Worm (Caenorhabditis elegans) whole organism, mixed stage, embryonic: ENCODE measurements around the gene Y39B6A.33.
A peak's percentile ranks its signal among the peaks of the same experiment; 100 is the strongest.

Source experiments
- M03D4.4 ChIP-seq: sonication (generic microtip); optimal IDR thresholded peaks from 2 replicates; lab custom pipeline; 2017; ENCODE audit warnings: mild to moderate bottlenecking, missing genetic modification characterization, missing compliant biosample characterization
- bed-3 ChIP-seq: fragments of 200-800 bp; sonication (Bioruptor generic); optimal IDR thresholded peaks from 3 replicates; lab custom pipeline; 2018; ENCODE audit warnings: mild to moderate bottlenecking, missing genetic modification characterization, moderate library complexity, missing compliant biosample characterization
- blmp-1 ChIP-seq: fragments of 150-350 bp; optimal IDR thresholded peaks from 2 replicates; lab custom pipeline; 2014; ENCODE audit warnings: missing biosample characterization, missing genetic modification characterization
- ceh-39 ChIP-seq: fragments of 150-350 bp; optimal IDR thresholded peaks from 2 replicates; lab custom pipeline; 2014; ENCODE audit warnings: missing biosample characterization, missing genetic modification characterization
- ceh-43 ChIP-seq: fragments of 200-800 bp; sonication (Bioruptor generic); optimal IDR thresholded peaks from 2 replicates; lab custom pipeline; 2018; ENCODE audit warnings: mild to moderate bottlenecking, missing genetic modification characterization, moderate library complexity, missing compliant biosample characterization
- ceh-83 ChIP-seq: fragments of 200-800 bp; sonication (Bioruptor generic); optimal IDR thresholded peaks from 2 replicates; lab custom pipeline; 2018; ENCODE audit warnings: mild to moderate bottlenecking, missing genetic modification characterization, missing compliant biosample characterization
- ces-1 ChIP-seq: fragments of 150-350 bp; optimal IDR thresholded peaks from 2 replicates; lab custom pipeline; 2014; ENCODE audit warnings: missing biosample characterization, missing genetic modification reagents, missing genetic modification characterization
- cnd-1 ChIP-seq: fragments of 200-800 bp; sonication (Bioruptor generic); optimal IDR thresholded peaks from 2 replicates; lab custom pipeline; 2018; ENCODE audit warnings: mild to moderate bottlenecking, missing genetic modification characterization, missing compliant biosample characterization
- drap-1 ChIP-seq: fragments of 200-800 bp; sonication (Bioruptor generic); optimal IDR thresholded peaks from 3 replicates; lab custom pipeline; 2018; ENCODE audit warnings: mild to moderate bottlenecking, missing genetic modification characterization, missing compliant biosample characterization
- elt-1 ChIP-seq: sonication (generic microtip); optimal IDR thresholded peaks from 2 replicates; lab custom pipeline; 2017; ENCODE audit warnings: missing genetic modification characterization, mild to moderate bottlenecking, missing compliant biosample characterization, antibody characterized with exemption, moderate library complexity, borderline replicate concordance; ENCODE audit not compliant: insufficient read depth
- elt-3 ChIP-seq: fragments of 150-350 bp; optimal IDR thresholded peaks from 2 replicates; lab custom pipeline; 2014; ENCODE audit warnings: missing biosample characterization, missing genetic modification characterization
- flh-1 ChIP-seq: fragments of 200-800 bp; sonication (Bioruptor generic); optimal IDR thresholded peaks from 2 replicates; lab custom pipeline; 2018; ENCODE audit warnings: mild to moderate bottlenecking, missing genetic modification characterization, moderate library complexity, missing compliant biosample characterization
- ham-2 ChIP-seq: fragments of 200-800 bp; sonication (Bioruptor generic); optimal IDR thresholded peaks from 2 replicates; lab custom pipeline; 2018; ENCODE audit warnings: mild to moderate bottlenecking, missing genetic modification characterization, missing compliant biosample characterization
- hlh-1 ChIP-seq: fragments of 150-350 bp; optimal IDR thresholded peaks from 2 replicates; lab custom pipeline; 2014; ENCODE audit warnings: missing biosample characterization, missing genetic modification reagents, missing genetic modification characterization
- lin-13 ChIP-seq: fragments of 150-350 bp; optimal IDR thresholded peaks from 2 replicates; lab custom pipeline; 2014; ENCODE audit warnings: missing biosample characterization, missing genetic modification characterization
- lin-32 ChIP-seq: fragments of 200-800 bp; sonication (Bioruptor generic); optimal IDR thresholded peaks from 2 replicates; lab custom pipeline; 2018; ENCODE audit warnings: mild to moderate bottlenecking, missing genetic modification characterization, missing compliant biosample characterization
- lsy-2 ChIP-seq: fragments of 150-350 bp; optimal IDR thresholded peaks from 2 replicates; lab custom pipeline; 2014; ENCODE audit warnings: missing biosample characterization, missing genetic modification characterization
- mab-5 ChIP-seq: fragments of 150-350 bp; optimal IDR thresholded peaks from 2 replicates; lab custom pipeline; 2014; ENCODE audit warnings: missing biosample characterization, missing genetic modification characterization
- mep-1 ChIP-seq: fragments of 150-350 bp; optimal IDR thresholded peaks from 2 replicates; lab custom pipeline; 2017; ENCODE audit warnings: missing biosample characterization, missing genetic modification reagents, missing genetic modification characterization, inconsistent platforms
- mls-2 ChIP-seq: sonication (generic microtip); optimal IDR thresholded peaks from 2 replicates; lab custom pipeline; 2016; ENCODE audit warnings: mild to moderate bottlenecking, missing genetic modification characterization, moderate library complexity, missing compliant biosample characterization
- nhr-12 ChIP-seq: fragments of 150-350 bp; optimal IDR thresholded peaks from 2 replicates; lab custom pipeline; 2014; ENCODE audit warnings: missing biosample characterization, missing genetic modification characterization
- nhr-2 ChIP-seq: fragments of 150-350 bp; optimal IDR thresholded peaks from 2 replicates; lab custom pipeline; 2014; ENCODE audit warnings: missing biosample characterization, missing genetic modification characterization
- nhr-237 ChIP-seq: fragments of 150-350 bp; optimal IDR thresholded peaks from 2 replicates; lab custom pipeline; 2014; ENCODE audit warnings: missing biosample characterization, missing genetic modification characterization
- nhr-28 ChIP-seq: fragments of 150-350 bp; optimal IDR thresholded peaks from 2 replicates; lab custom pipeline; 2014; ENCODE audit warnings: missing biosample characterization, missing genetic modification characterization
- nhr-76 ChIP-seq: sonication (generic microtip); optimal IDR thresholded peaks from 2 replicates; lab custom pipeline; 2017; ENCODE audit warnings: missing biosample characterization, missing genetic modification characterization
- pha-4 ChIP-seq: fragments of 150-350 bp; optimal IDR thresholded peaks from 2 replicates; lab custom pipeline; 2018; ENCODE audit warnings: missing biosample characterization, missing genetic modification reagents, missing genetic modification characterization
- sem-2 ChIP-seq: fragments of 200-800 bp; sonication (Bioruptor generic); optimal IDR thresholded peaks from 2 replicates; lab custom pipeline; 2018; ENCODE audit warnings: mild to moderate bottlenecking, missing genetic modification characterization, missing compliant biosample characterization
- snpc-4 ChIP-seq: fragments of 150-350 bp; optimal IDR thresholded peaks from 2 replicates; lab custom pipeline; 2014; ENCODE audit warnings: missing biosample characterization, missing genetic modification characterization
- sptf-1 ChIP-seq: sonication (generic microtip); optimal IDR thresholded peaks from 2 replicates; lab custom pipeline; 2017; ENCODE audit warnings: mild to moderate bottlenecking, missing genetic modification characterization, moderate library complexity, missing compliant biosample characterization
- tbx-8 ChIP-seq: fragments of 200-800 bp; sonication (Bioruptor generic); optimal IDR thresholded peaks from 2 replicates; lab custom pipeline; 2018; ENCODE audit warnings: mild to moderate bottlenecking, missing genetic modification characterization, moderate library complexity, missing compliant biosample characterization
- unc-120 ChIP-seq: sonication (generic microtip); optimal IDR thresholded peaks from 2 replicates; lab custom pipeline; 2017; ENCODE audit warnings: missing genetic modification characterization, missing compliant biosample characterization; ENCODE audit not compliant: poor library complexity, severe bottlenecking
- unc-39 ChIP-seq: fragments of 150-350 bp; optimal IDR thresholded peaks from 2 replicates; lab custom pipeline; 2014; ENCODE audit warnings: missing biosample characterization, missing genetic modification characterization
- unc-62 ChIP-seq: fragments of 150-350 bp; optimal IDR thresholded peaks from 2 replicates; lab custom pipeline; 2014; ENCODE audit warnings: missing biosample characterization, missing genetic modification reagents, missing genetic modification characterization
- zip-8 ChIP-seq: fragments of 150-350 bp; optimal IDR thresholded peaks from 2 replicates; lab custom pipeline; 2014; ENCODE audit warnings: missing biosample characterization, missing genetic modification characterization
- ztf-11 ChIP-seq: fragments of 150-350 bp; optimal IDR thresholded peaks from 2 replicates; lab custom pipeline; 2014; ENCODE audit warnings: missing biosample characterization, missing genetic modification characterization

Y39B6A.33 gene

ce11 chrV:19001656-19002055, at the start of gene Y39B6A.33:
Gene Y39B6A.33 (plus strand): TSS chrV:19001956.
- no peak for TF ChIP-seq lin-13 (tag; lab: Kevin White, UChicago)
- TF ChIP-seq sem-2 (GFP tag; lab: Kevin White, UChicago) = no peak
- no peak for TF ChIP-seq nhr-237
- no peak for TF ChIP-seq nhr-2
- TF ChIP-seq bed-3 (GFP tag; lab: Kevin White, UChicago) = no peak
- TF ChIP-seq ceh-43 (GFP tag; lab: Kevin White, UChicago) = no peak
- TF ChIP-seq flh-1 (GFP tag; lab: Kevin White, UChicago) = no peak
- no peak for TF ChIP-seq unc-120 (tag; lab: Kevin White, UChicago)
- TF ChIP-seq elt-3 (tag; lab: Kevin White, UChicago) = no peak

ce11 chrV:18957267-18957843, 44.4 kb upstream of the Y39B6A.33 start, which contains the start of gene hrg-10:
Gene hrg-10 (minus strand): TSS chrV:18957317.
- TF ChIP-seq sem-2 (GFP tag; lab: Kevin White, UChicago) (no peak), lin-13 (tag; lab: Kevin White, UChicago) (no peak), nhr-237 (no peak), mep-1 (tag; lab: Kevin White, UChicago) (no peak), nhr-12 (tag; lab: Kevin White, UChicago) (no peak), ceh-43 (GFP tag; lab: Kevin White, UChicago) (no peak), pha-4 (no peak), nhr-28 (tag; lab: Kevin White, UChicago) (no peak), ces-1 (GFP tag; lab: Kevin White, UChicago) (no peak), flh-1 (GFP tag; lab: Kevin White, UChicago) (no peak), lsy-2 (no peak), elt-3 (tag; lab: Kevin White, UChicago) (no peak), unc-62 (GFP tag; lab: Kevin White, UChicago) (no peak), mls-2 (tag; lab: Kevin White, UChicago) (no peak)

- TF ChIP-seq elt-3 (tag; lab: Kevin White, UChicago) (no peak), blmp-1 (tag; lab: Kevin White, UChicago) (no peak), ces-1 (GFP tag; lab: Kevin White, UChicago) (no peak), nhr-2 (no peak), zip-8 (tag; lab: Kevin White, UChicago) (no peak), hlh-1 (tag; lab: Kevin White, UChicago) (no peak), mep-1 (tag; lab: Kevin White, UChicago) (no peak), ceh-39 (no peak), cnd-1 (tag; lab: Kevin White, UChicago) (no peak), sptf-1 (tag; lab: Kevin White, UChicago) (no peak), lin-32 (GFP tag; lab: Kevin White, UChicago) (no peak)
Measured at ce11 chrV:18960072-18960471, 41.7 kb upstream of the Y39B6A.33 start, which contains the start of gene ztf-20. Gene ztf-20 (minus strand): TSS chrV:18960172.

- TF ChIP-seq hlh-1 (tag; lab: Kevin White, UChicago) (no peak), lin-13 (tag; lab: Kevin White, UChicago) (peak; percentile 98), mab-5 (tag; lab: Kevin White, UChicago) (no peak), lsy-2 (peak; percentile 90), ztf-11 (tag; lab: Kevin White, UChicago) (peak; percentile 66), sem-2 (GFP tag; lab: Kevin White, UChicago) (no peak), nhr-12 (tag; lab: Kevin White, UChicago) (no peak), tbx-8 (GFP tag; lab: Kevin White, UChicago) (peak; percentile 45), ceh-83 (GFP tag; lab: Kevin White, UChicago) (no peak), M03D4.4 (tag; lab: Kevin White, UChicago) (peak; percentile 53), elt-1 (tag; lab: Kevin White, UChicago) (no peak), unc-62 (GFP tag; lab: Kevin White, UChicago) (peak; percentile 57), drap-1 (GFP tag; lab: Kevin White, UChicago) (peak; percentile 92), mls-2 (tag; lab: Kevin White, UChicago) (peak; percentile 63), elt-3 (tag; lab: Kevin White, UChicago) (peak; percentile 42), snpc-4 (tag; lab: Kevin White, UChicago) (no peak), ceh-43 (GFP tag; lab: Kevin White, UChicago) (peak; percentile 48), unc-39 (tag; lab: Kevin White, UChicago) (peak; percentile 58), unc-120 (tag; lab: Kevin White, UChicago) (peak; percentile 71), mep-1 (tag; lab: Kevin White, UChicago) (peak; percentile 99), flh-1 (GFP tag; lab: Kevin White, UChicago) (no peak), pha-4 (peak; percentile 99), nhr-28 (tag; lab: Kevin White, UChicago) (no peak), ham-2 (GFP tag; lab: Kevin White, UChicago) (no peak), lin-32 (GFP tag; lab: Kevin White, UChicago) (no peak), cnd-1 (tag; lab: Kevin White, UChicago) (peak; percentile 43), nhr-237 (peak; percentile 94), nhr-2 (peak; percentile 33), sptf-1 (tag; lab: Kevin White, UChicago) (peak; percentile 85), nhr-76 (tag; lab: Kevin White, UChicago) (no peak), bed-3 (GFP tag; lab: Kevin White, UChicago) (no peak), ces-1 (GFP tag; lab: Kevin White, UChicago) (peak; percentile 77), blmp-1 (tag; lab: Kevin White, UChicago) (no peak), ceh-39 (peak; percentile 92), zip-8 (tag; lab: Kevin White, UChicago) (no peak)
Measured at ce11 chrV:18967479-18968056, 34.2 kb upstream of the Y39B6A.33 start, which contains the start of gene Y39B6A.43. Gene Y39B6A.43 (minus strand): TSS chrV:18967829.
